Fruit fly (Drosophila melanogaster) whole organism, pupa: ENCODE data around the gene Fuca.
A peak's percentile ranks its signal among the peaks of the same experiment; 100 is the strongest.

Source experiments
- CG10348 ChIP-seq: fragments of 200-800 bp; sonication (Bioruptor generic); IDR thresholded peaks from 2 replicates; pipeline ENCODE4 v1.3.6; 2022; ENCODE audit warnings: missing biosample characterization, missing genetic modification characterization
- CG12605 ChIP-seq: fragments of 200-800 bp; sonication (Bioruptor generic); IDR thresholded peaks from 2 replicates; pipeline ENCODE4 v1.3.6; 2022; ENCODE audit warnings: missing biosample characterization, missing genetic modification characterization
- CG13204 ChIP-seq: fragments of 200-800 bp; sonication (Bioruptor generic); optimal IDR thresholded peaks from 2 replicates; lab custom pipeline; 2018; ENCODE audit warnings: missing biosample characterization, mild to moderate bottlenecking, missing genetic modification characterization, moderate library complexity
- CG14655 ChIP-seq: fragments of 200-800 bp; sonication (Bioruptor generic); optimal IDR thresholded peaks from 3 replicates; lab custom pipeline; 2017; ENCODE audit warnings: mild to moderate bottlenecking, missing biosample characterization, missing genetic modification reagents, missing genetic modification characterization
- CG15710 ChIP-seq: fragments of 200-800 bp; sonication (Bioruptor generic); optimal IDR thresholded peaks from 2 replicates; lab custom pipeline; 2018; ENCODE audit warnings: missing biosample characterization, mild to moderate bottlenecking, missing genetic modification characterization, moderate library complexity
- CG17806 ChIP-seq: fragments of 200-800 bp; sonication (Bioruptor generic); optimal IDR thresholded peaks from 2 replicates; lab custom pipeline; 2018; ENCODE audit warnings: missing biosample characterization, mild to moderate bottlenecking, missing genetic modification characterization, moderate library complexity
- CG32121 ChIP-seq: fragments of 200-800 bp; sonication (Bioruptor generic); IDR thresholded peaks from 2 replicates; pipeline ENCODE4 v1.3.6; 2022; ENCODE audit warnings: missing biosample characterization, missing genetic modification characterization
- CG34367 ChIP-seq: fragments of 200-800 bp; sonication (Bioruptor generic); optimal IDR thresholded peaks from 2 replicates; lab custom pipeline; 2018; ENCODE audit warnings: missing biosample characterization, mild to moderate bottlenecking, missing genetic modification characterization
- CG4496 ChIP-seq: fragments of 200-800 bp; sonication (Bioruptor generic); IDR thresholded peaks from 3 replicates; pipeline ENCODE4 v1.3.6; 2022; ENCODE audit warnings: missing biosample characterization, missing genetic modification characterization
- CG8159 ChIP-seq: fragments of 200-800 bp; sonication (Bioruptor generic); optimal IDR thresholded peaks from 3 replicates; lab custom pipeline; 2018; ENCODE audit warnings: missing biosample characterization, mild to moderate bottlenecking, missing genetic modification characterization, moderate library complexity
- CG8301 ChIP-seq: fragments of 200-800 bp; sonication (Bioruptor generic); optimal IDR thresholded peaks from 2 replicates; lab custom pipeline; 2018; ENCODE audit warnings: missing biosample characterization, mild to moderate bottlenecking, missing genetic modification characterization
- CG9948 ChIP-seq: fragments of 200-800 bp; sonication (Bioruptor generic); optimal IDR thresholded peaks from 2 replicates; lab custom pipeline; 2018; ENCODE audit warnings: missing biosample characterization, mild to moderate bottlenecking, missing genetic modification characterization, moderate library complexity
- D1 ChIP-seq: fragments of 200-800 bp; sonication (Bioruptor generic); optimal IDR thresholded peaks from 2 replicates; lab custom pipeline; 2018; ENCODE audit warnings: missing biosample characterization, mild to moderate bottlenecking, missing genetic modification characterization, moderate library complexity
- EcR ChIP-seq: fragments of 200-800 bp; sonication (Bioruptor generic); optimal IDR thresholded peaks from 3 replicates; lab custom pipeline; 2019; ENCODE audit warnings: missing biosample characterization, missing genetic modification characterization, mild to moderate bottlenecking, moderate library complexity, missing genetic modification reagents
- Ets98B ChIP-seq: fragments of 200-800 bp; sonication (Bioruptor generic); IDR thresholded peaks from 2 replicates; pipeline ENCODE4 v1.3.6; 2022; ENCODE audit warnings: missing biosample characterization, missing genetic modification characterization
- Pif1A ChIP-seq: fragments of 200-800 bp; sonication (Bioruptor generic); optimal IDR thresholded peaks from 3 replicates; lab custom pipeline; 2016; ENCODE audit warnings: missing biosample characterization, missing genetic modification characterization
- Pif1B ChIP-seq: fragments of 200-800 bp; sonication (Bioruptor generic); optimal IDR thresholded peaks from 3 replicates; lab custom pipeline; 2016; ENCODE audit warnings: missing biosample characterization, missing genetic modification characterization
- Snoo ChIP-seq: fragments of 200-800 bp; sonication (Bioruptor generic); optimal IDR thresholded peaks from 3 replicates; lab custom pipeline; 2017; ENCODE audit warnings: missing biosample characterization, mild to moderate bottlenecking, missing genetic modification characterization, inconsistent platforms
- fd96Ca ChIP-seq: fragments of 200-800 bp; sonication (Bioruptor generic); IDR thresholded peaks from 3 replicates; pipeline ENCODE4 v1.3.6; 2022; ENCODE audit warnings: missing biosample characterization, missing genetic modification characterization
- gl ChIP-seq: fragments of 200-800 bp; sonication (Bioruptor generic); optimal IDR thresholded peaks from 2 replicates; lab custom pipeline; 2018; ENCODE audit warnings: missing biosample characterization, mild to moderate bottlenecking, missing genetic modification characterization
- rn ChIP-seq: fragments of 200-800 bp; sonication (Bioruptor generic); IDR thresholded peaks from 2 replicates; pipeline ENCODE4 v1.3.6; 2022; ENCODE audit warnings: missing biosample characterization, missing genetic modification characterization

Gene Fuca

dm6 chr3L:11488264-11488663 is 34.2 kb downstream of the Fuca start:
- TF ChIP-seq CG8159 (tag; lab: Kevin White, UChicago) (no peak), CG13204 (no peak), CG15710 (tag; lab: Kevin White, UChicago) (no peak), CG17806 (no peak), CG10348 (GFP tag; lab: Robert Waterston, UW) (no peak), CG12605 (GFP tag; lab: Robert Waterston, UW) (no peak), EcR (GFP tag; lab: Kevin White, UChicago) (no peak), fd96Ca (GFP tag; lab: Robert Waterston, UW) (no peak), Ets98B (GFP tag; lab: Robert Waterston, UW) (no peak)
- TF ChIP-seq, all 21 proteins: peak for 0

- TF ChIP-seq CG15710 (tag; lab: Kevin White, UChicago) = peak; percentile 5
- TF ChIP-seq Ets98B (GFP tag; lab: Robert Waterston, UW) = peak; percentile 68
- TF ChIP-seq fd96Ca (GFP tag; lab: Robert Waterston, UW) = no peak; the same call in 2 of the 3 replicates
- TF ChIP-seq CG9948 = no peak
- peak; percentile 56 for TF ChIP-seq CG13204
- TF ChIP-seq CG8301 (tag; lab: Kevin White, UChicago) = peak; percentile 8
- TF ChIP-seq Pif1A (GFP tag; lab: Kevin White, UChicago) = no peak
- TF ChIP-seq CG8159 (tag; lab: Kevin White, UChicago) = peak; percentile 24
- TF ChIP-seq CG17806 = no peak
- peak; percentile 52 for TF ChIP-seq Snoo (tag; lab: Kevin White, UChicago)
- TF ChIP-seq CG32121 (GFP tag; lab: Robert Waterston, UW) = peak; percentile 81
- no peak for TF ChIP-seq CG10348 (GFP tag; lab: Robert Waterston, UW)
- peak; percentile 15 for TF ChIP-seq CG14655 (GFP tag; lab: Kevin White, UChicago)
- no peak for TF ChIP-seq D1
- TF ChIP-seq CG34367 (tag; lab: Kevin White, UChicago) = peak; percentile 21
- peak; percentile 79 for TF ChIP-seq CG4496 (GFP tag; lab: Robert Waterston, UW)
- no peak for TF ChIP-seq rn (GFP tag; lab: Robert Waterston, UW)
- TF ChIP-seq Pif1B (GFP tag; lab: Kevin White, UChicago) = peak; percentile 47
- peak; percentile 71 for TF ChIP-seq EcR (GFP tag; lab: Kevin White, UChicago)
- TF ChIP-seq CG12605 (GFP tag; lab: Robert Waterston, UW) = peak; percentile 66
- peak; percentile 4 for TF ChIP-seq gl (tag; lab: Kevin White, UChicago)
- TF ChIP-seq, all 21 proteins: peak for 14
Observed at dm6 chr3L:11487327-11487973, 35.1 kb downstream of the Fuca start, which contains the start of gene chrb. chrb (plus strand) TSS chr3L:11487550.

dm6 chr3L:11485956-11486609 is 36.4 kb downstream of the Fuca start:
- TF ChIP-seq CG17806 (peak; percentile 17), CG4496 (GFP tag; lab: Robert Waterston, UW) (0 out of 3 replicates have a peak, but pooled peaks have one; percentile 33), D1 (no peak), CG8159 (tag; lab: Kevin White, UChicago) (peak; percentile 28), CG8301 (tag; lab: Kevin White, UChicago) (peak; percentile 13)

dm6 chr3L:11484483-11484882 is 38.0 kb downstream of the Fuca start:
- TF ChIP-seq CG8301 (tag; lab: Kevin White, UChicago) = peak; percentile 9
- peak; percentile 36 for TF ChIP-seq CG14655 (GFP tag; lab: Kevin White, UChicago)
- TF ChIP-seq Ets98B (GFP tag; lab: Robert Waterston, UW) = no peak
- TF ChIP-seq Pif1A (GFP tag; lab: Kevin White, UChicago) = peak; percentile 13
- peak; percentile 12 for TF ChIP-seq CG8159 (tag; lab: Kevin White, UChicago)
- no peak for TF ChIP-seq gl (tag; lab: Kevin White, UChicago)
- TF ChIP-seq CG9948 = peak; percentile 9

dm6 chr3L:11483135-11483534 is 39.4 kb downstream of the Fuca start:
- TF ChIP-seq D1 (peak; percentile 7), CG12605 (GFP tag; lab: Robert Waterston, UW) (no peak), rn (GFP tag; lab: Robert Waterston, UW) (no peak), CG15710 (tag; lab: Kevin White, UChicago) (peak; percentile 70), Ets98B (GFP tag; lab: Robert Waterston, UW) (no peak), CG8159 (tag; lab: Kevin White, UChicago) (peak; percentile 83), Snoo (tag; lab: Kevin White, UChicago) (peak; percentile 62), Pif1A (GFP tag; lab: Kevin White, UChicago) (peak; percentile 66), CG10348 (GFP tag; lab: Robert Waterston, UW) (no peak), CG13204 (no peak), EcR (GFP tag; lab: Kevin White, UChicago) (no peak), gl (tag; lab: Kevin White, UChicago) (no peak), Pif1B (GFP tag; lab: Kevin White, UChicago) (peak; percentile 28), CG17806 (peak; percentile 65), CG32121 (GFP tag; lab: Robert Waterston, UW) (no peak), CG9948 (peak; percentile 64), CG4496 (GFP tag; lab: Robert Waterston, UW) (peak; percentile 64; the same call in 2 of the 3 replicates), CG14655 (GFP tag; lab: Kevin White, UChicago) (peak; percentile 74), fd96Ca (GFP tag; lab: Robert Waterston, UW) (no peak; the same call in 2 of the 3 replicates), CG34367 (tag; lab: Kevin White, UChicago) (peak; percentile 68), CG8301 (tag; lab: Kevin White, UChicago) (peak; percentile 44)
